Worm (Caenorhabditis elegans): ENCODE results near the gene rps-5.

The rps-5 gene

ce11 chrIV:11131268-11131667 lies 20.4 kb upstream of the rps-5 start, which contains the start of gene ard-1:
Gene ard-1 (plus strand): TSS chrIV:11131279.
- TF ChIP-seq him-1 (tag; optimal IDR thresholded peaks at IDR 0.05) (no peak), W03F9.2 (tag; optimal IDR thresholded peaks at IDR 0.05) (no peak), dao-5 (tag; optimal IDR thresholded peaks at IDR 0.05) (no peak)

ce11 chrIV:11130774-11131173 lies 19.9 kb upstream of the rps-5 start:
- TF ChIP-seq W03F9.2 (tag; optimal IDR thresholded peaks at IDR 0.05) (no peak), dao-5 (tag; optimal IDR thresholded peaks at IDR 0.05) (no peak), him-1 (tag; optimal IDR thresholded peaks at IDR 0.05) (no peak)

ce11 chrIV:11126028-11126427 lies 15.2 kb upstream of the rps-5 start:
- TF ChIP-seq him-1 (tag; optimal IDR thresholded peaks at IDR 0.05) (no peak), W03F9.2 (tag; optimal IDR thresholded peaks at IDR 0.05) (no peak), dao-5 (tag; optimal IDR thresholded peaks at IDR 0.05) (no peak)

DNA sequence TGAATTAATAATTGTTTCAGACTA lies 15.0 kb upstream of the rps-5 start, which contains the start of gene swsn-4:
swsn-4 (plus strand) TSS at position 21 of the 24 bp plus-strand sequence.
- TF ChIP-seq him-1 (tag; optimal IDR thresholded peaks at IDR 0.05) (no peak), dao-5 (tag; optimal IDR thresholded peaks at IDR 0.05) (no peak), W03F9.2 (tag; optimal IDR thresholded peaks at IDR 0.05) (no peak)

DNA sequence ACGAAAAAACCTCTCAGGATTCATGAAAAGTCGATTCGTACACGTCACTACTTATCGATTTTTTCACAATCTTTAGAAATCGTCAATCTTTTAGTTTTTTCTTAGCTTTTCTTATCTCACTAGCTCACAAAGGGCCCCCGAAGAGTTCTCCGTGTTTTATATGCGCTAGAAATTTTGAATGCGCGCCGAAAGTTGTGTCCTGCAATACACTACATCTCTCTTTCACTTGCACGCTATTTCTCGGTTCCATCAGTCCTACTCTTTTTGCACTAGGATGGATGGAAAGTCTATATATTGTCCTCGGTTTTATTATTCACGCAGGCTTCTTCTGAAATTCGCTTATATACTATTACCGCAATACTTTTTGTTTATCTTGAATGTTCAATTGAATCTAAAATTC lies 14.8 kb upstream of the rps-5 start:
- TF ChIP-seq W03F9.2 (tag; optimal IDR thresholded peaks at IDR 0.05) (no peak), him-1 (tag; optimal IDR thresholded peaks at IDR 0.05) (no peak), dao-5 (tag; optimal IDR thresholded peaks at IDR 0.05) (no peak)

DNA sequence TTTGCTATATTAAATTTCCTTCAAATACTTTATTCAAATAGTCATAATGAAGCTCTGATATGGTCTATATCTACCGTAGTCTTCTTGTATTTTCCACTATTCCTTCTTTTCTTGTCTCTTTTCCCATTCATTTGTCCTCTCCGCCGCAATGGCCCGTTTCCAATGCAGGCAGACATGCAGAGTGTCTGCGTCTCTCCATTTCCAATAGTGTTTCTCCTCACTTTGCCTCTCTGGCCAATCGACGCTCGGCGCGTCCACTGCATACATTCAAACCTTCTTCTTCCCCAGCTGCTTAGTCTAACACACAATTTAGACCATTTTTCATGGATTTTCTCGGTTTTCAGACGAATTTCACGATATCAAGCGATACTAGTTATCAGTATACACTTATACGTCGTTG lies 14.4 kb upstream of the rps-5 start:
- TF ChIP-seq W03F9.2 (tag; optimal IDR thresholded peaks at IDR 0.05) = no peak
- no peak for TF ChIP-seq dao-5 (tag; optimal IDR thresholded peaks at IDR 0.05)
- TF ChIP-seq him-1 (tag; optimal IDR thresholded peaks at IDR 0.05) = no peak

DNA sequence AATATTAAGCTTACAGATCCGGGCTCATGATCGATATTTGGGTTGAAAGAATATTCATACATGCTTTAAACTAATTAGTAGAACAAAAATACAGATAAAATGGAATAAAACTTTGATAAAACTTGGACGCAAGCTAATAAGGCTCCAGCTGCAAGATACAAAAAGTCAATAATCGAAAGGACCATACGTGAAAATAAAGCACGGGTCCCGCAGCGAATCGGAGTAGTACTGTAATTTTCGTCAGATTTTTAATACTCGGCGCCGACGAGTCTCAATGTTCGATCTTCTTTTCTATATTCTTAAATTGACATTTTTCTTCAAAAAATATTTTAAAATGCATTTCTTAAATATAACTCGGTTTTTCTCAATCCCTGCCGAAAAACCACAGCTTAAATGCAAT lies 13.8 kb upstream of the rps-5 start, which contains the start of gene spo-11:
spo-11 (minus strand) TSS at position 189 of the 400 bp plus-strand sequence.
- TF ChIP-seq him-1 (tag; optimal IDR thresholded peaks at IDR 0.05) (no peak), dao-5 (tag; optimal IDR thresholded peaks at IDR 0.05) (no peak), W03F9.2 (tag; optimal IDR thresholded peaks at IDR 0.05) (no peak)

ce11 chrIV:11119972-11120562 lies 9.2 kb upstream of the rps-5 start:
- no peak for TF ChIP-seq W03F9.2 (tag; optimal IDR thresholded peaks at IDR 0.05)
- TF ChIP-seq him-1 (tag; optimal IDR thresholded peaks at IDR 0.05) = no peak
- TF ChIP-seq dao-5 (tag; optimal IDR thresholded peaks at IDR 0.05) = no peak

DNA sequence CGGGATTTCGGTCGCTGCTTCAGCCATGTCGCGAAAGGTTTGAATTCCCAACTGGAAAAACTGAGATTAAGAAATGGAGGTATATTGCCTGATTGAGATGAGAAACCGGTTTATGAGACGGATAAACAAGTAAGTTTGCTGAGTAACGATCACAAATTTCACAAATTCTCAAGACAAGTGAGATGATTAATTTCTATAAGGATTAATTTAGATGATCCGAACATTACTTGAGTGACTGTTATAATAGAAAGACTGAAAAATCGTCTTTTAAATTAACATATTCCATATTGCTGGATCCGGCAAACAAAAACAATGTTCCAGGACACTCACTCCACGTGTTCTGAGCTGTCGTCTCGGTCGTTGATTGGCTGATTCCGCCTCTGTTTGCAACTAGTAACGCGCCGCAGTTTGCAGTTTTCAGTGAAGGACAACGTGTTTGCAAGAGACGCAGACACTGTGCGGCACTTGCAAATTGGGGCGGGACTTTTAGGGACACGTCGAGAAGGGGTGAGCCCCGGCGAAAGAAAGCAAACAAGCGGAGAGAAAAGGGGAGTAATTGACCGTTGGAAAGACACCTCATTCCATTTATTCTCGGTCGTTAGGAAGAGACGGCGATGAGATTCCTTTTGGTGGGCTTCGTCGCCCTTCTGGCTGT lies 8.1 kb upstream of the rps-5 start, which contains the start of the genes imp-2 and enpl-1:
imp-2 (minus strand) TSS at position 51 of the 655 bp plus-strand sequence.
enpl-1 (plus strand) TSS at position 462 of the 655 bp plus-strand sequence.
- TF ChIP-seq dao-5 (tag; optimal IDR thresholded peaks at IDR 0.05) = no peak
- no peak for TF ChIP-seq him-1 (tag; optimal IDR thresholded peaks at IDR 0.05)
- TF ChIP-seq W03F9.2 (tag; optimal IDR thresholded peaks at IDR 0.05) = peak; percentile 45

ce11 chrIV:11112641-11113040 lies 1.8 kb upstream of the rps-5 start, which contains the start of gene clc-9:
Gene clc-9 (plus strand): TSS chrIV:11112941.
- no peak for TF ChIP-seq him-1 (tag; optimal IDR thresholded peaks at IDR 0.05)
- no peak for TF ChIP-seq W03F9.2 (tag; optimal IDR thresholded peaks at IDR 0.05)
- TF ChIP-seq dao-5 (tag; optimal IDR thresholded peaks at IDR 0.05) = no peak

ce11 chrIV:11111898-11112297 lies 1.1 kb upstream of the rps-5 start:
- TF ChIP-seq dao-5 (tag; optimal IDR thresholded peaks at IDR 0.05) = no peak
- TF ChIP-seq W03F9.2 (tag; optimal IDR thresholded peaks at IDR 0.05) = no peak

- TF ChIP-seq dao-5 (tag; optimal IDR thresholded peaks at IDR 0.05) = no peak
- no peak for TF ChIP-seq him-1 (tag; optimal IDR thresholded peaks at IDR 0.05)
- TF ChIP-seq W03F9.2 (tag; optimal IDR thresholded peaks at IDR 0.05) = no peak
Measured at ce11 chrIV:11109771-11110170, 1.1 kb downstream of the rps-5 start, which contains the start of gene pigk-1. Gene pigk-1 (minus strand): TSS chrIV:11110018.

- TF ChIP-seq W03F9.2 (tag; optimal IDR thresholded peaks at IDR 0.05) = no peak
- no peak for TF ChIP-seq him-1 (tag; optimal IDR thresholded peaks at IDR 0.05)
- no peak for TF ChIP-seq dao-5 (tag; optimal IDR thresholded peaks at IDR 0.05)
Measured at ce11 chrIV:11105724-11106123, 5.1 kb downstream of the rps-5 start, which contains the start of gene srlf-24. Gene srlf-24 (minus strand): TSS chrIV:11105824.

DNA sequence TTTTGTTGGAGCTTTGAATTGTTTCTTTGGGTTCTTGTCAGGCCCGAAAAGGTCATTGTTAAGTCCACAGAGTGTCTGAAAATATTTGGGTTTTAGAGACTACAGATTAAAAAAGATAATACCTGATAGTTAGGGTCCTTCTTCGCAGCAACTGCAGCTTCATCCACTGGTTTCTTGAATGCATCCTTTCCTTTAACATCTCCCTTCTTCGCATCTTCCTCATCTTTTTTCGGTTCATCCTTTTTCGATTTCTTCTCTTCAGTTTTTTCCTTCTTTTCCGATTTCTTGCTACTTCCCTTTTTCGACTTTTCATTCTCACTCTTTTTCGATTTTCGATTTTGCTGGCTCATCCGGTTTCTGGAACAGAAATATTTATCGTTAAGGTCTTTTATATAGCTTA lies 7.3 kb downstream of the rps-5 start:
- TF ChIP-seq dao-5 (tag; optimal IDR thresholded peaks at IDR 0.05) = no peak
- TF ChIP-seq W03F9.2 (tag; optimal IDR thresholded peaks at IDR 0.05) = no peak
- TF ChIP-seq him-1 (tag; optimal IDR thresholded peaks at IDR 0.05) = no peak

- TF ChIP-seq dao-5 (tag; optimal IDR thresholded peaks at IDR 0.05) (no peak), W03F9.2 (tag; optimal IDR thresholded peaks at IDR 0.05) (no peak), him-1 (tag; optimal IDR thresholded peaks at IDR 0.05) (no peak)
Measured at ce11 chrIV:11102608-11103007, 8.2 kb downstream of the rps-5 start, which contains the start of gene srlf-17. Gene srlf-17 (minus strand): TSS chrIV:11102708.
